Worm (Caenorhabditis elegans): ENCODE measurements around the gene str-131.

DNA sequence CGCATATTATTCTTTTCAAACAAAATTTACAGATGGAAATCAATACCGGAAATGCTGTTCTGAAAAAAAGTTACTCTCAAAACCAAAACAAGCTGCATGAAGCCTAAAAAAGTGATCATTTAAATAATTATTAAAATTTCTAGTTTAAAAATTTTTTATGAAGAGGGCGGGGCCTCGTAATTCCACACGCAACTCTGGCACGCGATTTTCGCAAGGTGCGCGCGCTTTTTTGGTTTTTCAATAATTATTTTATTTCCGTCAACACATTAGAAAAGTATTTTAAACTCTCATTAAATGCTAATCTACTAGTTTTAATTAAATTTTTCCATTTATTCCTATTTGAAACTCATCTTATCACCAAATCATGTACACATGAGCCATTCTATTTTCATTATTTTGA is 48.2 kb upstream of the str-131 start:
- TF ChIP-seq T22C8.4 (GFP tag; IDR thresholded peaks at IDR 0.05): no peak
- no peak for TF ChIP-seq ztf-23 (GFP tag; IDR thresholded peaks at IDR 0.05)
- no peak for TF ChIP-seq flt-1 (GFP tag; IDR thresholded peaks at IDR 0.05)
- no peak for TF ChIP-seq cog-1 (tag; optimal IDR thresholded peaks at IDR 0.05)
- TF ChIP-seq klf-2 (GFP tag; conservative IDR thresholded peaks at IDR 0.05): no peak
